Fruit fly (Drosophila melanogaster): ENCODE data around the gene Es2.

The Es2 gene

dm6 chrX:8464378-8465036 lies 3.2 kb downstream of the Es2 start, which contains the start of gene Sptr (continued):
- TF ChIP-seq CG12104 (GFP tag; optimal IDR thresholded peaks at IDR 0.05) (peak; percentile 84), CG10565 (GFP tag; optimal IDR thresholded peaks at IDR 0.05) (no peak), org-1 (GFP tag; optimal IDR thresholded peaks at IDR 0.05) (peak; percentile 82), tgo (GFP tag; IDR thresholded peaks at IDR 0.05) (peak; percentile 92), sr (GFP tag; IDR thresholded peaks at IDR 0.05) (peak; percentile 44; the same call in 1 of the 3 replicates), ase (GFP tag; IDR thresholded peaks at IDR 0.05) (peak; percentile 77; the same call in 2 of the 3 replicates), CG7786 (GFP tag; optimal IDR thresholded peaks at IDR 0.05) (peak; percentile 81), bsh (GFP tag; optimal IDR thresholded peaks at IDR 0.05) (peak; percentile 72 to 79), CG10147 (GFP tag; optimal IDR thresholded peaks at IDR 0.05) (peak; percentile 91), gem (tag; optimal IDR thresholded peaks at IDR 0.05) (peak; percentile 93), ap (GFP tag; IDR thresholded peaks at IDR 0.05) (peak; percentile 80), TFAM (GFP tag; optimal IDR thresholded peaks at IDR 0.05) (no peak), Ssrp (tag; optimal IDR thresholded peaks at IDR 0.05) (peak; percentile 70), CG2889 (GFP tag; IDR thresholded peaks at IDR 0.05) (peak; percentile 75), hb (GFP tag; IDR thresholded peaks at IDR 0.05; ENCODE audit: partially characterized antibody) (no peak), CG14667 (GFP tag; IDR thresholded peaks at IDR 0.05) (peak; percentile 77), oc (tag; optimal IDR thresholded peaks at IDR 0.05) (peak; percentile 64), CG10274 (GFP tag; optimal IDR thresholded peaks at IDR 0.05) (peak; percentile 65), ken (GFP tag; IDR thresholded peaks at IDR 0.05) (peak; percentile 78), CG15479 (GFP tag; optimal IDR thresholded peaks at IDR 0.05) (no peak), stwl (tag; optimal IDR thresholded peaks at IDR 0.05) (no peak), CG9876 (GFP tag; optimal IDR thresholded peaks at IDR 0.05) (no peak), usp (GFP tag; optimal IDR thresholded peaks at IDR 0.05) (no peak), gsb-n (tag; optimal IDR thresholded peaks at IDR 0.05) (peak; percentile 29), CG13775 (GFP tag; optimal IDR thresholded peaks at IDR 0.05) (peak; percentile 80), ftz-f1 (GFP tag; optimal IDR thresholded peaks at IDR 0.05) (peak; percentile 54), CG5180 (GFP tag; optimal IDR thresholded peaks at IDR 0.05) (peak; percentile 71), CG6813 (GFP tag; optimal IDR thresholded peaks at IDR 0.05) (peak; percentile 91), CG15696 (tag; optimal IDR thresholded peaks at IDR 0.05) (peak; percentile 41), wek (GFP tag; optimal IDR thresholded peaks at IDR 0.05) (peak; percentile 48), CG17359 (tag; optimal IDR thresholded peaks at IDR 0.05) (peak; percentile 89), kni (GFP tag; optimal IDR thresholded peaks at IDR 0.05) (no peak), gt (GFP tag; IDR thresholded peaks at IDR 0.05) (no peak), Ada2b (GFP tag; IDR thresholded peaks at IDR 0.05) (peak; percentile 92), Mad (GFP tag; optimal IDR thresholded peaks at IDR 0.05) (peak; percentile 60), CG12155 (GFP tag; optimal IDR thresholded peaks at IDR 0.05) (peak; percentile 82), Vsx1 (GFP tag; optimal IDR thresholded peaks at IDR 0.05) (peak; percentile 69), CkIIα-i1 (GFP tag; IDR thresholded peaks at IDR 0.05) (no peak), CG10462 (GFP tag; optimal IDR thresholded peaks at IDR 0.05) (peak; percentile 58)

- TF ChIP-seq CG10321 (GFP tag; IDR thresholded peaks at IDR 0.05) (no peak), CG8281 (tag; optimal IDR thresholded peaks at IDR 0.05) (peak; percentile 20), CG11504 (tag; optimal IDR thresholded peaks at IDR 0.05) (peak; percentile 91), CG15514 (GFP tag; optimal IDR thresholded peaks at IDR 0.05) (no peak), sens (GFP tag) (peak; percentile 4), bsh (GFP tag; optimal IDR thresholded peaks at IDR 0.05) (no peak)
Observed at dm6 chrX:8466729-8467215, 5.5 kb downstream of the Es2 start.
